Worm (Caenorhabditis elegans) whole organism, L4/young adult: ENCODE data around the gene C05C12.6.

Experiments
- W03F9.2 ChIP-seq: fragments of 150-350 bp; optimal IDR thresholded peaks from 2 replicates; lab custom pipeline; 2014; ENCODE audit warnings: missing biosample characterization, missing genetic modification characterization
- him-1 ChIP-seq: sonication (generic microtip); optimal IDR thresholded peaks from 2 replicates; lab custom pipeline; 2016; ENCODE audit warnings: missing genotype, missing genetic modification reagents, missing genetic modification characterization, missing compliant biosample characterization

DNA sequence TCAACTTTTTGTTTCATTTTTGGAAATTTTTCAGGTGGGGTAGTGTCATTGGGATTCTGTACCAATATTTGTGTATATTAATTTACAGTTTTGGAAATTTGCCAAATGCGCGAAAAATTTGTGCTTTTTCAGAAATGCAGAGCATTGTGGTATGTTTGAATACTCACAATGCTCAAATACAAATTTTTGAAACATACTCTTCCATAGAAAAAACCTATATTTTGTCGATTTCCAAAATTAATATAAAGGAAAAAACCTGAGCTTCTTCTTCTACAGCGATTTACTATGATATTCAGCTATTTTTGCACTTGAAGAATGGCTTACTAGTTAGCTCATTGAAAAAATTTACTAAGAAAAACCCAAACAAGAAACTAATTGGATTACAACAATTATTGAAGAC, 28.3 kb downstream of the C05C12.6 start:
- TF ChIP-seq W03F9.2 (tag; lab: Kevin White, UChicago) = no peak
- TF ChIP-seq him-1 (tag; lab: Kevin White, UChicago) = no peak
